Fruit fly (Drosophila melanogaster): ENCODE data around the gene wap.
A peak's percentile ranks its signal among the peaks of the same experiment; 100 is the strongest.

DNA sequence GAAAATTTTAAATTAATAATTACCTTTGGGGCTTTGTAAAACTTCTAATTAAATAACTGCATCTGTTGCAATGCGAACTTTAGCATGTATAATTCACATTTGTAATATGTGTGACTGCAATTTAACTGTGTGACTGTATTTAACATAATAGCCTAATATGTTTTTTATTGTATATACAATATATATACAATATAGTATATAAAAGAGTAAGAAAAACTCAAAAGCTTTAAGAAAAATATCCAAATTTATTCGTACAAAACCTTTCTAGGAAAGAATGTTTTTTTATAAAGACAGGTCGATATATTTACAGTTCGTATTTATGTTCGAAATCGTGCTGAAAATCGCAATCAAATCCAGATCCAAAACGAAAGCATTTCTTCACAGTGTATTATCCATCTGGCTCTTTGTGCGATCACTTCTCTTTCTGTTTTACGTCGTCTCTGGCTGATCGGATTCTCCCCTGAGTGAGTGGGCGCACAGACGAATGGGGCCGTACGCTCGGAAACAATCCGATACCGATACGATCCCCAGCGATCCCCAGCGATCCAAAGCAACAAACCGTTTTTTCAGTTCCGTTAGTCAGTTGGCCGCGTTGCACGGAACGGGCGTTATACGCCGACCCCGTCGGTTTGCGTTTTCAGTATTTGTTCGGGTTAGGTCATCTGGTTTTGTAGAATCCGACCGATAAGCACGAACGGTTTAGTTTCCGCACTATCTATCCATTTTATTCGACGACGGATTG, 36.0 kb upstream of the wap start:
- TF ChIP-seq OdsH (GFP tag; optimal IDR thresholded peaks at IDR 0.05) (peak; percentile 54), h (GFP tag; optimal IDR thresholded peaks at IDR 0.05) (no peak), N (GFP tag; optimal IDR thresholded peaks at IDR 0.05) (no peak), Abd-B (GFP tag; optimal IDR thresholded peaks at IDR 0.05) (no peak), usp (GFP tag; optimal IDR thresholded peaks at IDR 0.05) (no peak), CG32264 (GFP tag; optimal IDR thresholded peaks at IDR 0.05) (no peak), lola (GFP tag; optimal IDR thresholded peaks at IDR 0.05) (no peak), psq (GFP tag; optimal IDR thresholded peaks at IDR 0.05) (peak; percentile 65), sage (GFP tag; optimal IDR thresholded peaks at IDR 0.05) (no peak), Hr83 (GFP tag; optimal IDR thresholded peaks at IDR 0.05; ENCODE audit: poor library complexity, severe bottlenecking) (peak; percentile 53), Hnf4 (GFP tag; optimal IDR thresholded peaks at IDR 0.05) (no peak), Vsx2 (GFP tag; optimal IDR thresholded peaks at IDR 0.05; ENCODE audit: partially characterized antibody) (no peak), brk (GFP tag; optimal IDR thresholded peaks at IDR 0.05) (no peak), dsf (GFP tag; optimal IDR thresholded peaks at IDR 0.05; ENCODE audit: borderline replicate concordance) (no peak)
